Worm (Caenorhabditis elegans) whole organism, L2 larva: ENCODE measurements around the gene acs-10.

Experiments used
- mab-5 ChIP-seq: fragments of 150-350 bp; optimal IDR thresholded peaks from 2 replicates; lab custom pipeline; 2014; ENCODE audit warnings: missing biosample characterization, missing genetic modification characterization
- snpc-4 ChIP-seq: fragments of 150-350 bp; optimal IDR thresholded peaks from 2 replicates; lab custom pipeline; 2014; ENCODE audit warnings: missing biosample characterization, missing genetic modification characterization

DNA sequence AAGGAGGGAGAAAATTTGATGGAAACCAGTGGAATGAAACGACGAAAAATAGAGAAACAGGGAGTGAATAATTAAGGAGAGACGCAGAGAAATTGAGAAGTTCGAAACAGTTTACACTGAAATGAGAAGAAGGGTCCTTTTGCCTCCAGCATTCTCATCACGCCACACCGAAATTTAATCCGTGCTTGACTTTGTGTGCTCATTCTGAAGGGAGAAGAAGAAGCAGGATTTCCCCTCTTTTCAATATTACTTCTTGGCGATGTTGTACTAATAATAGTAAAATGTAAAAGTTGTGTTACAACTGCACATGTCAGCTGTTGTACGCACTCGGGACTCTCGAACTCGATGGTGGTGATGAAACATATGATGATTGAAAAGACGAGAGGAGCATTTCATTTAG is 7.3 kb downstream of the acs-10 start:
- TF ChIP-seq snpc-4 (tag; lab: Kevin White, UChicago) (no peak), mab-5 (tag; lab: Kevin White, UChicago) (no peak)
